Fruit fly (Drosophila melanogaster) S2 (cell line): ENCODE data around the gene faf.

Experiments
- CG8478 ChIP-seq: fragments of >200 bp; optimal IDR thresholded peaks from 2 replicates; lab custom pipeline; 2018
- CTCF ChIP-seq, 2 experiments: fragments of >200 bp; optimal IDR thresholded peaks; 2 replicates each; lab custom pipeline; 2018

- no peak for TF ChIP-seq CTCF (optimal IDR thresholded peaks at IDR 0.05; lab: Kevin White, UChicago)
- no peak for TF ChIP-seq CG8478 (lab: Kevin White, UChicago)
These were observed 48.8 kb downstream of the faf start for dm6 chr3R:31825571-31826068.
